Worm (Caenorhabditis elegans) whole organism, L4 larva: ENCODE results near the gene kqt-2.

Experiments used
- lir-3 ChIP-seq: sonication (generic microtip); optimal IDR thresholded peaks from 2 replicates; lab custom pipeline; 2016; ENCODE audit warnings: mild to moderate bottlenecking, missing genetic modification characterization, missing compliant biosample characterization
- nhr-25 ChIP-seq: sonication (generic microtip); optimal IDR thresholded peaks from 2 replicates; lab custom pipeline; 2017; ENCODE audit warnings: missing genetic modification characterization, mild to moderate bottlenecking, missing compliant biosample characterization, antibody characterized with exemption, moderate library complexity, borderline replicate concordance; ENCODE audit not compliant: insufficient read depth

ce11 chrX:8286164-8286563, 40.0 kb upstream of the kqt-2 start:
- no peak for TF ChIP-seq nhr-25 (tag; lab: Kevin White, UChicago)
- no peak for TF ChIP-seq lir-3 (tag; lab: Kevin White, UChicago)
